Worm (Caenorhabditis elegans): ENCODE results near the gene meg-4.

- no peak for TF ChIP-seq mxl-1 (tag; optimal IDR thresholded peaks at IDR 0.05)
- TF ChIP-seq dpl-1 (GFP tag; optimal IDR thresholded peaks at IDR 0.05), result no peak
- TF ChIP-seq die-1 (tag; optimal IDR thresholded peaks at IDR 0.05), result no peak
- TF ChIP-seq Y95B8A.8 (GFP tag; IDR thresholded peaks at IDR 0.05), result no peak
- TF ChIP-seq let-607 (tag; optimal IDR thresholded peaks at IDR 0.05), result no peak
- TF ChIP-seq lin-26 (GFP tag; IDR thresholded peaks at IDR 0.05), result no peak
- TF ChIP-seq athp-1 (tag; optimal IDR thresholded peaks at IDR 0.05), result no peak
- TF ChIP-seq C17E4.6 (GFP tag; IDR thresholded peaks at IDR 0.05), result no peak
- no peak for TF ChIP-seq nhr-179 (tag; optimal IDR thresholded peaks at IDR 0.05)
- TF ChIP-seq snpc-4 (GFP tag; optimal IDR thresholded peaks at IDR 0.05), result no peak
- no peak for TF ChIP-seq snpc-4 (tag; optimal IDR thresholded peaks at IDR 0.05)
- TF ChIP-seq hlh-12 (tag; optimal IDR thresholded peaks at IDR 0.05), result no peak
- TF ChIP-seq let-526 (GFP tag; IDR thresholded peaks at IDR 0.05), result no peak
Observed at ce11 chrX:1667056-1667455, 15.7 kb upstream of the meg-4 start.
